Worm (Caenorhabditis elegans): Measurements from ENCODE around the gene clec-138.

clec-138 gene

ce11 chrII:4619700-4620099 is at the start of gene clec-138:
Gene clec-138 (minus strand): TSS chrII:4619800.
- TF ChIP-seq med-1 (GFP tag; optimal IDR thresholded peaks at IDR 0.05; ENCODE audit: insufficient read depth) = no peak
- no peak for TF ChIP-seq flt-1 (GFP tag; IDR thresholded peaks at IDR 0.05)
- no peak for TF ChIP-seq tab-1 (GFP tag; IDR thresholded peaks at IDR 0.05)
- no peak for TF ChIP-seq ztf-23 (GFP tag; IDR thresholded peaks at IDR 0.05)
- no peak for TF ChIP-seq T22C8.4 (GFP tag; IDR thresholded peaks at IDR 0.05)
- no peak for TF ChIP-seq ref-1 (GFP tag; conservative IDR thresholded peaks at IDR 0.05)
- TF ChIP-seq cog-1 (tag; optimal IDR thresholded peaks at IDR 0.05) = no peak
- TF ChIP-seq ztf-29 (GFP tag; IDR thresholded peaks at IDR 0.05) = no peak
- no peak for TF ChIP-seq klf-2 (GFP tag; conservative IDR thresholded peaks at IDR 0.05)

ce11 chrII:4667572-4667971 is 48.0 kb upstream of the clec-138 start, which contains the start of gene fut-5:
Gene fut-5 (minus strand): TSS chrII:4667672.
- TF ChIP-seq ztf-23 (GFP tag; IDR thresholded peaks at IDR 0.05) = no peak
- no peak for TF ChIP-seq T22C8.4 (GFP tag; IDR thresholded peaks at IDR 0.05)
- TF ChIP-seq med-1 (GFP tag; optimal IDR thresholded peaks at IDR 0.05; ENCODE audit: insufficient read depth) = no peak
- no peak for TF ChIP-seq ztf-29 (GFP tag; IDR thresholded peaks at IDR 0.05)
- no peak for TF ChIP-seq cog-1 (tag; optimal IDR thresholded peaks at IDR 0.05)
- no peak for TF ChIP-seq ref-1 (GFP tag; conservative IDR thresholded peaks at IDR 0.05)
- TF ChIP-seq klf-2 (GFP tag; conservative IDR thresholded peaks at IDR 0.05) = no peak
- TF ChIP-seq tab-1 (GFP tag; IDR thresholded peaks at IDR 0.05) = no peak
- no peak for TF ChIP-seq flt-1 (GFP tag; IDR thresholded peaks at IDR 0.05)

ce11 chrII:4665359-4665758 is 45.8 kb upstream of the clec-138 start, which contains the start of gene T05A7.11:
Gene T05A7.11 (minus strand): TSS chrII:4665459.
- no peak for TF ChIP-seq ref-1 (GFP tag; conservative IDR thresholded peaks at IDR 0.05)
- TF ChIP-seq flt-1 (GFP tag; IDR thresholded peaks at IDR 0.05) = no peak
- TF ChIP-seq ztf-29 (GFP tag; IDR thresholded peaks at IDR 0.05) = no peak
- TF ChIP-seq T22C8.4 (GFP tag; IDR thresholded peaks at IDR 0.05) = no peak
- no peak for TF ChIP-seq med-1 (GFP tag; optimal IDR thresholded peaks at IDR 0.05; ENCODE audit: insufficient read depth)
- no peak for TF ChIP-seq klf-2 (GFP tag; conservative IDR thresholded peaks at IDR 0.05)
- TF ChIP-seq cog-1 (tag; optimal IDR thresholded peaks at IDR 0.05) = no peak
- TF ChIP-seq ztf-23 (GFP tag; IDR thresholded peaks at IDR 0.05) = no peak
- no peak for TF ChIP-seq tab-1 (GFP tag; IDR thresholded peaks at IDR 0.05)

- no peak for TF ChIP-seq flt-1 (GFP tag; IDR thresholded peaks at IDR 0.05)
- TF ChIP-seq cog-1 (tag; optimal IDR thresholded peaks at IDR 0.05) = no peak
- no peak for TF ChIP-seq ztf-23 (GFP tag; IDR thresholded peaks at IDR 0.05)
- TF ChIP-seq T22C8.4 (GFP tag; IDR thresholded peaks at IDR 0.05) = no peak
- TF ChIP-seq ref-1 (GFP tag; conservative IDR thresholded peaks at IDR 0.05) = no peak
These were observed 43.6 kb upstream of the clec-138 start, which contains the start of gene T05A7.12 for ce11 chrII:4663186-4663585. Gene T05A7.12 (minus strand): TSS chrII:4663286.

- TF ChIP-seq tab-1 (GFP tag; IDR thresholded peaks at IDR 0.05) (no peak), ztf-23 (GFP tag; IDR thresholded peaks at IDR 0.05) (no peak), cog-1 (tag; optimal IDR thresholded peaks at IDR 0.05) (no peak), flt-1 (GFP tag; IDR thresholded peaks at IDR 0.05) (no peak), T22C8.4 (GFP tag; IDR thresholded peaks at IDR 0.05) (no peak), ref-1 (GFP tag; conservative IDR thresholded peaks at IDR 0.05) (no peak), klf-2 (GFP tag; conservative IDR thresholded peaks at IDR 0.05) (no peak), med-1 (GFP tag; optimal IDR thresholded peaks at IDR 0.05; ENCODE audit: insufficient read depth) (no peak), ztf-29 (GFP tag; IDR thresholded peaks at IDR 0.05) (no peak)
These were observed 41.7 kb upstream of the clec-138 start, which contains the start of gene T05A7.13 for ce11 chrII:4661278-4661677. Gene T05A7.13 (minus strand): TSS chrII:4661378.

ce11 chrII:4658245-4658644 is 38.6 kb upstream of the clec-138 start:
- TF ChIP-seq med-1 (GFP tag; optimal IDR thresholded peaks at IDR 0.05; ENCODE audit: insufficient read depth) (no peak), flt-1 (GFP tag; IDR thresholded peaks at IDR 0.05) (no peak), T22C8.4 (GFP tag; IDR thresholded peaks at IDR 0.05) (no peak), klf-2 (GFP tag; conservative IDR thresholded peaks at IDR 0.05) (no peak), tab-1 (GFP tag; IDR thresholded peaks at IDR 0.05) (no peak), ztf-23 (GFP tag; IDR thresholded peaks at IDR 0.05) (no peak), cog-1 (tag; optimal IDR thresholded peaks at IDR 0.05) (no peak), ref-1 (GFP tag; conservative IDR thresholded peaks at IDR 0.05) (no peak), ztf-29 (GFP tag; IDR thresholded peaks at IDR 0.05) (no peak)

DNA sequence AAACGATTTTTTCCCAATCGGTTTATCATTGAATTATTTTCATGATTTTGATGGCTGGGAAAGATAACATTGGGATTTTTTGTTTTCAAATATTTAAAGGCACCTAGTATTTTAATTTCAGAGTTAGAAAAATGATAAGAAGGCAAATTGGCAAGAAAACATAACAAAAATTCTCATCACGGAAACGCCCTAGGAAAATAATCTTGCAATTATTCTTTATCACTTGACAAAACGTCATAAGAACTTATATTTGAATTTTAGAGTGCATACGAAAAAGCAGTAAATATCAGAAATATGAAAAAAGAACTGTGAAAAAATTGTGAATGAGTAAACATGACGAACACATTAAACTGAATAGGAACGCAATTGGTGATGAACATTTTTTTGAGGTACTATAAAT is 37.8 kb upstream of the clec-138 start:
- TF ChIP-seq cog-1 (tag; optimal IDR thresholded peaks at IDR 0.05) (no peak), T22C8.4 (GFP tag; IDR thresholded peaks at IDR 0.05) (no peak), klf-2 (GFP tag; conservative IDR thresholded peaks at IDR 0.05) (no peak), ref-1 (GFP tag; conservative IDR thresholded peaks at IDR 0.05) (no peak), ztf-29 (GFP tag; IDR thresholded peaks at IDR 0.05) (no peak), med-1 (GFP tag; optimal IDR thresholded peaks at IDR 0.05; ENCODE audit: insufficient read depth) (no peak), flt-1 (GFP tag; IDR thresholded peaks at IDR 0.05) (no peak), tab-1 (GFP tag; IDR thresholded peaks at IDR 0.05) (no peak), ztf-23 (GFP tag; IDR thresholded peaks at IDR 0.05) (no peak)

- no peak for TF ChIP-seq ztf-29 (GFP tag; IDR thresholded peaks at IDR 0.05)
- TF ChIP-seq flt-1 (GFP tag; IDR thresholded peaks at IDR 0.05) = no peak
- TF ChIP-seq med-1 (GFP tag; optimal IDR thresholded peaks at IDR 0.05; ENCODE audit: insufficient read depth) = no peak
- TF ChIP-seq ref-1 (GFP tag; conservative IDR thresholded peaks at IDR 0.05) = no peak
- TF ChIP-seq klf-2 (GFP tag; conservative IDR thresholded peaks at IDR 0.05) = no peak
- TF ChIP-seq ztf-23 (GFP tag; IDR thresholded peaks at IDR 0.05) = no peak
- TF ChIP-seq tab-1 (GFP tag; IDR thresholded peaks at IDR 0.05) = no peak
- no peak for TF ChIP-seq T22C8.4 (GFP tag; IDR thresholded peaks at IDR 0.05)
- no peak for TF ChIP-seq cog-1 (tag; optimal IDR thresholded peaks at IDR 0.05)
These were observed 36.2 kb upstream of the clec-138 start, which contains the start of gene fut-6 for ce11 chrII:4655834-4656233. Gene fut-6 (minus strand): TSS chrII:4655934.

- no peak for TF ChIP-seq klf-2 (GFP tag; conservative IDR thresholded peaks at IDR 0.05)
- TF ChIP-seq flt-1 (GFP tag; IDR thresholded peaks at IDR 0.05) = no peak
- TF ChIP-seq med-1 (GFP tag; optimal IDR thresholded peaks at IDR 0.05; ENCODE audit: insufficient read depth) = no peak
These were observed 30.5 kb upstream of the clec-138 start for ce11 chrII:4650072-4650471.

ce11 chrII:4648785-4649184 is 29.2 kb upstream of the clec-138 start, which contains the start of gene lgc-27:
Gene lgc-27 (plus strand): TSS chrII:4649085.
- TF ChIP-seq T22C8.4 (GFP tag; IDR thresholded peaks at IDR 0.05) (no peak), klf-2 (GFP tag; conservative IDR thresholded peaks at IDR 0.05) (no peak), ref-1 (GFP tag; conservative IDR thresholded peaks at IDR 0.05) (no peak), ztf-23 (GFP tag; IDR thresholded peaks at IDR 0.05) (no peak), tab-1 (GFP tag; IDR thresholded peaks at IDR 0.05) (no peak), cog-1 (tag; optimal IDR thresholded peaks at IDR 0.05) (no peak), med-1 (GFP tag; optimal IDR thresholded peaks at IDR 0.05; ENCODE audit: insufficient read depth) (no peak), ztf-29 (GFP tag; IDR thresholded peaks at IDR 0.05) (no peak), flt-1 (GFP tag; IDR thresholded peaks at IDR 0.05) (no peak)
